Worm (Caenorhabditis elegans) whole organism, midembryonic: ENCODE data around the gene cpar-1.

Experiments used
- flt-1 ChIP-seq: fragments of 200-800 bp; sonication (Bioruptor generic); IDR thresholded peaks from 2 replicates; pipeline ENCODE4 v1.3.6; 2022; ENCODE audit warnings: missing genetic modification characterization, missing compliant biosample characterization
- med-1 ChIP-seq: sonication (generic microtip); optimal IDR thresholded peaks from 2 replicates; lab custom pipeline; 2017; ENCODE audit warnings: missing genetic modification characterization, mild to moderate bottlenecking, missing compliant biosample characterization, antibody characterized with exemption, missing genetic modification reagents; ENCODE audit not compliant: insufficient read depth

ce11 chrIII:9385543-9385942 is 48.3 kb upstream of the cpar-1 start, which contains the start of gene C38C10.3:
- no peak for TF ChIP-seq med-1 (GFP tag; lab: Kevin White, UChicago)
- no peak for TF ChIP-seq flt-1
